Worm (Caenorhabditis elegans): ENCODE results near the gene Y53G8AL.4.

DNA sequence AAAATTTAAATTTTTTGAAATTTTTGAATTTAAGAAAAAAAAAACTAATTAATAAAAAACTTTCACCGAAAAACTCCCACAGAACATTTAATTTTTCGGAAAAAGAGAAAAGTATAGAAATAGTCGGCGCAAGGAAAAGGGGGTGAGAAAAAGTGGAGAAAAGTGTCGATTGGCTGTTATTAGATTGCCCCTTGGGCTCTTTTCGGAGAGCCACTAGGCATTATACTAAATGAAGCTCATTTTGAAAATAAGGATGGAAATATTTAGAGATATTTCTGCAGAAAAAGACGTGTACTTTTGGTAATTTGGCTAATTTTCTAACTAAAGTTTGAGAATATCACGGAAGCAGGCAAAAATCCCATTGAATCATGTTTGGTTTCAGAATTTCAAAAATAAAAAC lies 26.3 kb downstream of the Y53G8AL.4 start:
- TF ChIP-seq ceh-18 (tag; optimal IDR thresholded peaks at IDR 0.05) (no peak), pha-4 (tag; optimal IDR thresholded peaks at IDR 0.05) (no peak), ceh-14 (tag; optimal IDR thresholded peaks at IDR 0.05) (no peak), sdc-2 (tag; optimal IDR thresholded peaks at IDR 0.05) (no peak), ama-1 (optimal IDR thresholded peaks at IDR 0.05) (no peak), npax-4 (tag; optimal IDR thresholded peaks at IDR 0.05) (no peak), mec-3 (tag; optimal IDR thresholded peaks at IDR 0.05; ENCODE audit: borderline replicate concordance) (no peak), ahr-1 (tag; optimal IDR thresholded peaks at IDR 0.05) (no peak), tbx-2 (tag; optimal IDR thresholded peaks at IDR 0.05) (no peak), fkh-10 (GFP tag; optimal IDR thresholded peaks at IDR 0.05) (no peak), pqm-1 (tag; optimal IDR thresholded peaks at IDR 0.05) (no peak), ets-4 (tag; optimal IDR thresholded peaks at IDR 0.05) (no peak)
